Fruit fly (Drosophila melanogaster): ENCODE data around the gene Ilp8.

Gene Ilp8

dm6 chr3L:17055467-17055877 is 23.6 kb upstream of the Ilp8 start, which contains the start of gene CG7724 (continued):
- TF ChIP-seq CG7928 (GFP tag; optimal IDR thresholded peaks at IDR 0.05), result no peak
- TF ChIP-seq prd (optimal IDR thresholded peaks at IDR 0.05), result no peak
- no peak for TF ChIP-seq prd (GFP tag; IDR thresholded peaks at IDR 0.05)
- no peak for TF ChIP-seq sug (tag; optimal IDR thresholded peaks at IDR 0.05)
- TF ChIP-seq exex (tag; optimal IDR thresholded peaks at IDR 0.05), result no peak
- TF ChIP-seq CG11456 (GFP tag; IDR thresholded peaks at IDR 0.05), result no peak
- no peak for TF ChIP-seq ash1 (GFP tag; optimal IDR thresholded peaks at IDR 0.05)
- 0 out of 2 replicates have a peak, but pooled peaks have one; percentile 31 for TF ChIP-seq CG2129 (GFP tag; IDR thresholded peaks at IDR 0.05; ENCODE audit: partially characterized antibody)
- peak; percentile 25 for TF ChIP-seq CG1603 (tag; optimal IDR thresholded peaks at IDR 0.05)
- TF ChIP-seq tup (GFP tag; optimal IDR thresholded peaks at IDR 0.05), result no peak
- TF ChIP-seq Xrp1 (GFP tag; IDR thresholded peaks at IDR 0.05), result 0 out of 2 replicates have a peak, but pooled peaks have one; percentile 6
- TF ChIP-seq CG6272 (GFP tag; IDR thresholded peaks at IDR 0.05), result no peak
- TF ChIP-seq oc (tag; optimal IDR thresholded peaks at IDR 0.05), result no peak
- no peak for TF ChIP-seq CG18599 (GFP tag; optimal IDR thresholded peaks at IDR 0.05)
- TF ChIP-seq CG6175 (GFP tag; IDR thresholded peaks at IDR 0.05), result no peak
- no peak for TF ChIP-seq fd3F (GFP tag; optimal IDR thresholded peaks at IDR 0.05)
- no peak for TF ChIP-seq CG4328 (GFP tag; optimal IDR thresholded peaks at IDR 0.05)
- TF ChIP-seq al (GFP tag; IDR thresholded peaks at IDR 0.05), result no peak
- no peak for TF ChIP-seq Lpt (GFP tag; optimal IDR thresholded peaks at IDR 0.05)
- TF ChIP-seq CG34376 (GFP tag; optimal IDR thresholded peaks at IDR 0.05), result no peak
- TF ChIP-seq esg (GFP tag; conservative IDR thresholded peaks at IDR 0.05), result no peak
- TF ChIP-seq MTF-1 (GFP tag; optimal IDR thresholded peaks at IDR 0.05; ENCODE audit: borderline replicate concordance), result no peak
- TF ChIP-seq scrt (GFP tag; optimal IDR thresholded peaks at IDR 0.05), result no peak
- TF ChIP-seq ara (GFP tag; IDR thresholded peaks at IDR 0.05), result no peak
- no peak for TF ChIP-seq CG15479 (GFP tag; optimal IDR thresholded peaks at IDR 0.05)
- TF ChIP-seq ems (GFP tag; optimal IDR thresholded peaks at IDR 0.05), result no peak
- no peak for TF ChIP-seq HLHmδ (GFP tag; optimal IDR thresholded peaks at IDR 0.05)
- TF ChIP-seq CG10274 (GFP tag; optimal IDR thresholded peaks at IDR 0.05), result no peak
- TF ChIP-seq Chrac-16 (GFP tag; optimal IDR thresholded peaks at IDR 0.05), result no peak
- TF ChIP-seq vfl (GFP tag; optimal IDR thresholded peaks at IDR 0.05), result no peak
- TF ChIP-seq Optix (GFP tag; IDR thresholded peaks at IDR 0.05), result no peak
- TF ChIP-seq CG7786 (GFP tag; optimal IDR thresholded peaks at IDR 0.05), result no peak
- TF ChIP-seq CoRest (tag; optimal IDR thresholded peaks at IDR 0.05), result no peak
- no peak for TF ChIP-seq bowl (GFP tag; IDR thresholded peaks at IDR 0.05)
- no peak for TF ChIP-seq CG3847 (GFP tag; IDR thresholded peaks at IDR 0.05)
- TF ChIP-seq pros (GFP tag; optimal IDR thresholded peaks at IDR 0.05), result no peak
- TF ChIP-seq Ada2b (GFP tag; IDR thresholded peaks at IDR 0.05), result no peak
- no peak for TF ChIP-seq Drgx (GFP tag; IDR thresholded peaks at IDR 0.05)
- no peak for TF ChIP-seq Hmx (GFP tag; optimal IDR thresholded peaks at IDR 0.05)
- TF ChIP-seq hb (GFP tag; IDR thresholded peaks at IDR 0.05; ENCODE audit: partially characterized antibody), result peak; percentile 81
- TF ChIP-seq btn (GFP tag; optimal IDR thresholded peaks at IDR 0.05), result no peak
- TF ChIP-seq Bteb2 (GFP tag; optimal IDR thresholded peaks at IDR 0.05), result no peak
- TF ChIP-seq CG15696 (tag; optimal IDR thresholded peaks at IDR 0.05), result no peak
- no peak for TF ChIP-seq lov (optimal IDR thresholded peaks at IDR 0.05)
- TF ChIP-seq lov (GFP tag; IDR thresholded peaks at IDR 0.05), result no peak
- TF ChIP-seq CG42726 (GFP tag; IDR thresholded peaks at IDR 0.05; ENCODE audit: partially characterized antibody), result peak; percentile 33; the same call in 1 of the 2 replicates
- TF ChIP-seq Nf-YA (GFP tag; IDR thresholded peaks at IDR 0.05), result no peak
- TF ChIP-seq BEAF-32 (GFP tag; optimal IDR thresholded peaks at IDR 0.05), result peak; percentile 46
- TF ChIP-seq CG8765 (GFP tag; IDR thresholded peaks at IDR 0.05), result no peak
- TF ChIP-seq H15 (GFP tag; IDR thresholded peaks at IDR 0.05), result no peak
- no peak for TF ChIP-seq Fer2 (tag; optimal IDR thresholded peaks at IDR 0.05)
- TF ChIP-seq CG12744 (GFP tag; optimal IDR thresholded peaks at IDR 0.05), result no peak
